Worm (Caenorhabditis elegans): ENCODE results near the gene C53A5.16.

- no peak for TF ChIP-seq ztf-22 (GFP tag; optimal IDR thresholded peaks at IDR 0.05)
- TF ChIP-seq snpc-4 (GFP tag; optimal IDR thresholded peaks at IDR 0.05), result no peak
- no peak for TF ChIP-seq snpc-4 (tag; optimal IDR thresholded peaks at IDR 0.05)
- TF ChIP-seq B0261.1 (tag; optimal IDR thresholded peaks at IDR 0.05), result no peak
- no peak for TF ChIP-seq atf-7 (tag; optimal IDR thresholded peaks at IDR 0.05)
Measured at ce11 chrV:14545816-14546283, 23.4 kb upstream of the C53A5.16 start, which contains the start of gene rike-1.
